Worm (Caenorhabditis elegans) whole organism, L4 larva: ENCODE measurements around the gene T24B8.7.

ENCODE experiments used
- F26F4.8 ChIP-seq: fragments of 200-800 bp; sonication (Bioruptor generic); conservative IDR thresholded peaks from 2 replicates; pipeline ENCODE4 v1.3.6; 2022; ENCODE audit warnings: missing genetic modification characterization, missing compliant biosample characterization
- egl-27 ChIP-seq: sonication (generic microtip); optimal IDR thresholded peaks from 3 replicates; lab custom pipeline; 2017; ENCODE audit warnings: missing biosample characterization, missing genetic modification reagents, missing genetic modification characterization
- fos-1 ChIP-seq: fragments of 150-350 bp; optimal IDR thresholded peaks from 2 replicates; lab custom pipeline; 2014; ENCODE audit warnings: missing biosample characterization, missing genetic modification characterization
- lin-38 ChIP-seq: fragments of 200-800 bp; sonication (Bioruptor generic); IDR thresholded peaks from 2 replicates; pipeline ENCODE4 v1.3.6; 2022; ENCODE audit warnings: missing genetic modification reagents, missing genetic modification characterization, missing compliant biosample characterization
- pqm-1 ChIP-seq: sonication (generic microtip); optimal IDR thresholded peaks from 2 replicates; lab custom pipeline; 2017; ENCODE audit warnings: missing biosample characterization, missing genetic modification characterization
- unc-62 ChIP-seq, 3 experiments: fragments of 150-350 bp in 1 of 3; sonication (generic microtip); optimal IDR thresholded peaks in 2 of 3; peaks in 1 of 3; 1 replicate in 1 of 3; 2 replicates in 2 of 3; lab custom pipeline; 2014 to 2017; ENCODE audit warnings: missing biosample characterization in 3 of 3, missing genetic modification characterization in 3 of 3, missing genetic modification reagents in 3 of 3, missing genotype in 1 of 3

- TF ChIP-seq F26F4.8 (GFP tag; lab: Robert Waterston, UW) (no peak), fos-1 (tag; lab: Kevin White, UChicago) (no peak), egl-27 (tag; lab: Kevin White, UChicago) (no peak), unc-62 (GFP tag; optimal IDR thresholded peaks at IDR 0.05 in 1 of 2; lab: Kevin White, UChicago) (no peak), unc-62 (tag; optimal IDR thresholded peaks at IDR 0.05; lab: Kevin White, UChicago) (no peak), lin-38 (GFP tag; lab: Robert Waterston, UW) (no peak), pqm-1 (tag; lab: Kevin White, UChicago) (no peak)
Measured at ce11 chrII:9007741-9008140, 45.7 kb downstream of the T24B8.7 start.
